Fruit fly (Drosophila melanogaster) ovary, adult (tissue): Measurements from ENCODE around the gene Proc-R.

ENCODE experiments used
- CG17801 ChIP-seq: fragments of 200-800 bp; optimal IDR thresholded peaks from 2 replicates; lab custom pipeline; 2019; ENCODE audit warnings: missing biosample characterization, mild to moderate bottlenecking, missing genetic modification characterization, moderate library complexity; ENCODE audit not compliant: partially characterized antibody

The Proc-R gene

dm6 chrX:4707237-4708066 lies at the start of gene Proc-R:
Proc-R (plus strand) TSS chrX:4707916.
- no peak for TF ChIP-seq CG17801 (GFP tag; lab: Kevin White, UChicago)

dm6 chrX:4660642-4661252 lies 47.0 kb upstream of the Proc-R start:
- TF ChIP-seq CG17801 (GFP tag; lab: Kevin White, UChicago): peak; percentile 15

DNA sequence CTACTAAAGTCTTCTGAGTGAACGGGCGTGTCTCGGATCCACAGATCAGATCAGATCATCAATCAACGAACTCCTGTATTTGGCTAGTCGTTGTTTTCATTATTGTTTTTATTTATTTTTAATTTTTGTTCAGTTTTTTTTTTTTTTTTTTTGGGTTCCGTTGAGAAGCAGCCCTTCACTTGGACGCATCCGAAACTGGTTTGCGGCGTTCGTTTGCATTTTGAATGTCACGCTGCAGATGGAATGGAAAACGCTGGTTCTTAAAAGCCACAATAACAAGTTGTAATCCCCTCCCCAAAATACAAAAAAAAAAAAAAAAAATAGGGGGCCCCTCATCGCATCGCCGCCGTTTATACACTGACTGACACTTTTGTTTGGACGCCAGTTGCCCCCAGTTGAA lies 43.6 kb upstream of the Proc-R start:
- no peak for TF ChIP-seq CG17801 (GFP tag; lab: Kevin White, UChicago)

DNA sequence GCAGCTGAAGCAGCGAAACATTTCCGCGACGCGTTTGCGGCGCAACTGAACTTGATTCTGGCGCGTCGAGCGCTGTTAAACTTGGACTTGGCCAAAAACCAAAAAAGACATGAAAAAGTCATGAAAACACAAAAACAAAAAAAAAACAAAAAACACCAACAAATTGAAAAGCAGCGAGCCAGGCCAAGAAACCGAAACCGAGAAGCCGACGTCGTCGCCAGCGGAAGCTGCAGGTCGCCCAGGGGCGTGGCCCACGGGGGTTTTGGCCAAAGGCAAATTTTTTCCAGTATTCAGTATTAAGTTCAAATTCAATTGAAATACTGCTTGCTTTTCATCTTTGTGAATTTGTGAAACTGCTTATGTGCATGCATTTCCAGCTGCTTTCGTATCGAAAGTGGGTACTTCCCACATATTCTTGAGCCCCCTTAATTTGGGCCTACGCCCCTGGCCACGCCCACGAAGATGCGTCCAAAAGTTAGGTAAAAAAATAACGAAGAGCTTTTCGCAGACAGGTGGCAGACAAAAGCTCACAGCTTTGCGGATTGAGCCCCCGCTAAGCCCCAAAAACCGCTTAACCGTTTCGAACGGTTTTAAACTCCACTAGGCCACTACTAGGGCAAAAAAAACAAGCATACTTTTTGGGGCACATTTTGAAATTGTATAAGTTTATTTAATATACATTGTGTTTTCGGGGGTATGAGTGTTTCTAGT lies 40.9 kb upstream of the Proc-R start, which contains the start of gene CG3009:
TSS of gene CG3009 (minus strand) at position 51 of the 711 bp plus-strand sequence.
- TF ChIP-seq CG17801 (GFP tag; lab: Kevin White, UChicago): peak; percentile 91

- TF ChIP-seq CG17801 (GFP tag; lab: Kevin White, UChicago): no peak
Measured at dm6 chrX:4669438-4669837, 38.3 kb upstream of the Proc-R start.

DNA sequence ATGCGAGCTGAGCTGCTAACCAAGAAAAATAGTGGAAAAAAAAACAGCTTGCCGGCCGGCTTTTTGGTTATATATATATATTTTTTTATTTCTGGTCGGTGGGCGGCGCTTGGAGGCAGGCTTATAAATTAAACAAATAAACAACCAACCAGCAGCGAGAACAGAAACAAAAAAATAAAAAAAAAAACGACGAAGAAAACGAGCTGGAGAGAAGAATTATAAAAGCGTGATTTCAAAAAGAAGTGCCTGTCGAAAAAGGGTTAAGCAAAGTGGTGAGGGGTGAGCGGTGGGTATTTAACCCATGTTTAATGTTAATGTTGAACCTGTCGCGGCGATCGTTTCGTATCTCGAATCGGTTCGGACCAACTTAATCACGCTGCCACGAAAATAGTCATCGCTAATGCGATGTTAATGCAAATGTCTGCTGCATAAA lies 36.5 kb upstream of the Proc-R start:
- no peak for TF ChIP-seq CG17801 (GFP tag; lab: Kevin White, UChicago)

DNA sequence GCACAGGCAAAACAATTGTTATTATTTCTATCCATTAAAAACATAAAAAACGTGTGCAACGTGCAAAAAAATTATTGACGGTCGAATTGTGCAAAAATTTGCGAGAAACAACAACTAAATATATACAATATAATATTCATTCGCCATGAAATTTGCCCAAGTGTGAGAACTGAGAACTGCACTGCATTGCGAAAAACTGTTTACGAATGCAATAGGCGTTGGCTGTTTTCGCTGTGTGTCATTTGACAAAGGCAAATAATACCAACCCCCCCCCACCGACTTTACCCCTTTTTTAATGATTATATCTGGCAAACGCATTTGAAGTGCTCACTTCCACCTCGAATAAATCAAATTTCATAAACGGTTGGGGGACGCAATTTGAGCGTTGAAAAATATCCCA lies 32.7 kb upstream of the Proc-R start:
- peak; percentile 5 for TF ChIP-seq CG17801 (GFP tag; lab: Kevin White, UChicago)

DNA sequence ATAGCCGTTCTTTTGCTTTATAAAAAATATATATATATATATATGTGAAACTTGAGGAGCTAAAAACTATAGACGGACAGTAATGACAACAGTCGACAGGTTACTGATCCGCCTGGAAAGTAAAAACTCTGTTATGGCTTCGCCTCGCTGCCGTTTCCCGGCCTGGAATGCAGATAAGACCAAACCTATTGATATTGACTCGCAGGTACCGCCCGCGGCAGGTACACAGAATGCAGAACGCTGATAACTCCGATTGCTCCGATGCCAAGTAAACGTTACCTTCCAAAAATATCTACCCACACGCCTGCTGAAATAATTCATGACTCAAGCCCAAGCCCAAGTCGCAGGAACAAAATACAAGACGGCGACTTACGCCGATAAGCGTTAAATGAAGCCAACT lies 30.3 kb upstream of the Proc-R start:
- no peak for TF ChIP-seq CG17801 (GFP tag; lab: Kevin White, UChicago)

DNA sequence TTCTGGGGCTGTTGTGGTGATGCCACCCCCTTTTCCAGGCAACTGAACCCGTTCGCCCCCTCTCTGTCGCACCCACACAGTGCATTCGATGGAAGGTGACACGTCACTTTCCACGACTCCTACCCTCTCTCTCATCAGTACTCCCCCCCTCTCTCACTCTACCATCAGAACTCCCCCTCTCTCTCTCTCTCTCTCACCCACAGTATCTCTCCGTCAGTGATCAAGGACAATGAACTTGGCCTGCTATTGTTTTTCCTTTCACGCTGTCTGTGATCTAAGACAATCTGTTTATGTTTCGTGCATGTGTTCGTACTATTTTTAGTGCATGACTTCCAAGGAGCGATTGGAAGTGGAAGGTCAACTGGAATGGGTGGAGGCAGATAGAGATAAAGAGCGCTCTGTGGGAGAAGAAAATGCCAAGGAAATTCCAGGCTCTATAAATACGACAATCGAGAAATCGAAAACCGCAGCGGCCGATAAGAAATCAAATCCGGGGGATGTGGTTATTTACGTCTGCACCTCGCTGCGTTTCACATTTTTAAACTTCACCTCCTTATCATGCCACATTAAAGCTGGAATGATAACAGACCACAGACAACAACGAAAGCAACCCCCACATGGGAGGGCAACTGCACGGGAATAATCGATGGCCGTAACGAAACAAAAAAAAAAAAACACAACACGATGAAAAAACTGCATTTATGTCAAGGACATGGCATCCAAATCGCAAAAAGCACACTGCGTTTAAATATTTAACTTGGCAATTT lies 29.4 kb upstream of the Proc-R start:
- no peak for TF ChIP-seq CG17801 (GFP tag; lab: Kevin White, UChicago)

dm6 chrX:4678913-4679812 lies 28.6 kb upstream of the Proc-R start, which contains the start of gene fzr:
fzr (minus strand) TSS chrX:4679537.
- TF ChIP-seq CG17801 (GFP tag; lab: Kevin White, UChicago): no peak

DNA sequence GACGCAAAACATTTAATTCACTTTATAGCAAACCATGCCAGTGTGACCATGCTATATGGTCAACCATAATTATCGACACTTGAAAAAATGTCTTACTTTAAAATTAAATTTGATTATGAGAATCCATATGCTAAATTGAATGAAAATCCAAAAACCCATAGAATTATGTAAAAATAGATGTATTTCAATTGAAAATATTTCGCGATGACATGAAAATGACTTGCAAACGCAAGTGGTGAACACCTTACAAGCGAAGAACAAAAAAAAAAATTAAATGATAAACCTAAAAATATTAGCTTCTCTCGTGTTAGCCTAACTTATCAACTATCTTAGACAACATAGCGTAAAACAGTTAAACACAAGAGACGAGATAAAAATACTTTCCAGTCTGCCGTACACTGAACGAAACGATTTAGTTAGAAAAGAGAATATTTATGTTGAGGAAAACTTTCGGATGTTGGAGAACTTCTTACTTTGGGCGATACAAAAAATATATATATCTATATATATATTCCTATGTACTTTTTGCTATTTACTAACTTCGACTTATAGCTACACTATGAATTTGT lies 27.8 kb upstream of the Proc-R start:
- peak; percentile 57 for TF ChIP-seq CG17801 (GFP tag; lab: Kevin White, UChicago)

- peak; percentile 86 for TF ChIP-seq CG17801 (GFP tag; lab: Kevin White, UChicago)
Measured at dm6 chrX:4684444-4684924, 23.2 kb upstream of the Proc-R start.

- TF ChIP-seq CG17801 (GFP tag; lab: Kevin White, UChicago): peak; percentile 94
Measured at dm6 chrX:4686150-4686549, 21.6 kb upstream of the Proc-R start.
